Worm (Caenorhabditis elegans) whole organism, young adult: ENCODE measurements around the gene Y65A5A.2.

Experiments
- D2030.7 ChIP-seq: fragments of 200-800 bp; sonication (Bioruptor generic); IDR thresholded peaks from 2 replicates; pipeline ENCODE4 v1.3.6; 2022; ENCODE audit warnings: missing genetic modification reagents, missing genetic modification characterization, missing compliant biosample characterization
- Y67H2A.10 ChIP-seq: fragments of 200-800 bp; sonication (Bioruptor generic); conservative IDR thresholded peaks from 2 replicates; pipeline ENCODE4 v1.3.6; 2022; ENCODE audit warnings: missing genetic modification reagents, missing genetic modification characterization, missing compliant biosample characterization
- ama-1 ChIP-seq, 3 experiments: fragments of 150-350 bp in 1 of 3; sonication (generic microtip) in 2 of 3; optimal IDR thresholded peaks; 2 replicates each; lab custom pipeline; 2014 to 2018; ENCODE audit warnings: missing biosample characterization in 2 of 3, missing genetic modification characterization in 2 of 3, missing genetic modification reagents in 2 of 3
- ceh-58 ChIP-seq: fragments of 200-800 bp; sonication (Bioruptor generic); IDR thresholded peaks from 2 replicates; pipeline ENCODE4 v1.3.6; 2022; ENCODE audit warnings: missing genetic modification characterization, missing compliant biosample characterization
- hsf-1 ChIP-seq: fragments of 200-800 bp; sonication (Bioruptor generic); IDR thresholded peaks from 2 replicates; pipeline ENCODE4 v1.3.6; 2022; ENCODE audit warnings: missing genetic modification reagents, missing genetic modification characterization, missing compliant biosample characterization
- lin-26 ChIP-seq: fragments of 200-800 bp; sonication (Bioruptor generic); IDR thresholded peaks from 2 replicates; pipeline ENCODE4 v1.3.6; 2022; ENCODE audit warnings: missing genetic modification reagents, missing genetic modification characterization, missing compliant biosample characterization
- lin-35 ChIP-seq, 3 experiments: fragments of 150-350 bp in 2 of 3; sonication (generic microtip) in 1 of 3; optimal IDR thresholded peaks; 2 replicates each; lab custom pipeline; 2014 to 2018; ENCODE audit warnings: missing biosample characterization in 3 of 3, missing genetic modification characterization in 3 of 3, missing genetic modification reagents in 3 of 3
- rcor-1 ChIP-seq: fragments of 200-800 bp; sonication (Bioruptor generic); IDR thresholded peaks from 2 replicates; pipeline ENCODE4 v1.3.6; 2022; ENCODE audit warnings: missing genetic modification reagents, missing genetic modification characterization, missing compliant biosample characterization
- snpc-4 ChIP-seq, 5 experiments: fragments of 150-350 bp in 1 of 5; sonication (generic microtip) in 4 of 5; optimal IDR thresholded peaks; 2 replicates each; lab custom pipeline; 2014 to 2018; ENCODE audit warnings: missing genetic modification characterization in 5 of 5, missing biosample characterization in 3 of 5, antibody characterized with exemption in 2 of 5, mild to moderate bottlenecking in 2 of 5, missing compliant biosample characterization in 2 of 5, missing genotype in 2 of 5, moderate library complexity in 2 of 5, missing genetic modification reagents in 1 of 5
- ztf-22 ChIP-seq: fragments of 200-800 bp; sonication (Bioruptor generic); optimal IDR thresholded peaks from 2 replicates; lab custom pipeline; 2018; ENCODE audit warnings: mild to moderate bottlenecking, missing genetic modification characterization, moderate library complexity, missing compliant biosample characterization
- ztf-3 ChIP-seq: fragments of 200-800 bp; sonication (Bioruptor generic); optimal IDR thresholded peaks from 2 replicates; lab custom pipeline; 2018; ENCODE audit warnings: mild to moderate bottlenecking, missing genetic modification characterization, missing compliant biosample characterization

DNA sequence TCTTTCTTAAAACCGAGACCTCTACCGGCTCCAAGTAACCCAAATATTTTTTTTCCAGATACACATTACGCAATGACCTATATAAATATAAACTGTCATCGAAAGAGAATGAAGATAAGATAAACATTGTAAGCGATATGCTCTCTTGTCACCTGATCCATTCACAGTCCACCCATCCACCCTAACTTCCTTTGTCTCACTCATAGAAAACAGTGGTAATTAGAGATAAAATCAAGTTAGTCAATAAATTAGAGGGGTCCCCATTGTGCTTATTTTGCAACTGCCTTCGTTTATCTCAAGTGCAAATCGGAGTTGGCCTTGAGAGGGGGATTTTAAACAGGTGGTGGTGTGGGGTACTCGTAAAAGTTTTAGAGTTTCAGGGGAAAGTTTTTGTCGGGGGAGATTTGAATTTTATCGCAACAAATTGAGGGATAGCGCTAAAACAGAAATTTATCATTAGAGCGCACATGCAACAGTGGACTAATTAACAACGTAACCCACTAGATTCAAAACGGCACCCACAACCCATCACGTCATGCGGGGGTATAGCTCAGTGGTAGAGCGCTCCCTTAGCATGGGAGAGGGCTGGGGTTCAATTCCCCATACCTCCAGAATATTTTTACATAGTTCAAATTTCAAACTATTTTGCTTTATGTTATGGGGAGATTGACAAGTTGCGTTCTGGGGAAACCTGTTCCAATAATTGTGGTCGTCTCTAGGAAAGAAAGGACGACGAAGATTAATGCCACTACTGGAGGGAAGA, 13.8 kb upstream of the Y65A5A.2 start:
- no peak for TF ChIP-seq ztf-22 (GFP tag; lab: Kevin White, UChicago)
- peak; percentile 59 for TF ChIP-seq rcor-1 (GFP tag; lab: Robert Waterston, UW)
- TF ChIP-seq ama-1 (optimal IDR thresholded peaks at IDR 0.05; lab: Kevin White, UChicago), result no peak
- TF ChIP-seq ama-1 (GFP tag; optimal IDR thresholded peaks at IDR 0.05; lab: Kevin White, UChicago), result peak; percentile 50 to 56
- TF ChIP-seq D2030.7 (GFP tag; lab: Robert Waterston, UW), result peak; percentile 75
- peak; percentile 88 for TF ChIP-seq snpc-4 (GFP tag; optimal IDR thresholded peaks at IDR 0.05; lab: Kevin White, UChicago)
- peak; percentile 18 to 96 (median 91) for TF ChIP-seq snpc-4 (tag; optimal IDR thresholded peaks at IDR 0.05; lab: Kevin White, UChicago)
- peak in 1 of 3 experiments; percentile 43 for TF ChIP-seq lin-35 (GFP tag; optimal IDR thresholded peaks at IDR 0.05; lab: Kevin White, UChicago)
- TF ChIP-seq Y67H2A.10, result no peak
- TF ChIP-seq ztf-3 (GFP tag; lab: Kevin White, UChicago), result no peak
- peak; percentile 95 for TF ChIP-seq lin-26 (GFP tag; lab: Robert Waterston, UW)
- 0 out of 2 replicates have a peak, but pooled peaks have one; percentile 35 for TF ChIP-seq hsf-1
- TF ChIP-seq ceh-58 (GFP tag; lab: Robert Waterston, UW), result no peak
